Worm (Caenorhabditis elegans): Measurements from ENCODE around the gene glb-32.

glb-32 gene

ce11 chrV:5086919-5087404 lies 2.4 kb downstream of the glb-32 start, which contains the start of gene Y58A7A.5:
Y58A7A.5 (minus strand) TSS chrV:5086969.
- TF ChIP-seq flt-1 (GFP tag; IDR thresholded peaks at IDR 0.05) (no peak), pes-1 (GFP tag; IDR thresholded peaks at IDR 0.05) (no peak), ets-7 (tag; optimal IDR thresholded peaks at IDR 0.05) (no peak), ceh-13 (GFP tag; optimal IDR thresholded peaks at IDR 0.05) (no peak), hmg-4 (GFP tag; optimal IDR thresholded peaks at IDR 0.05) (no peak), scrt-1 (GFP tag; IDR thresholded peaks at IDR 0.05) (no peak), ama-1 (optimal IDR thresholded peaks at IDR 0.05) (no peak), tbx-37 (GFP tag; conservative IDR thresholded peaks at IDR 0.05) (no peak), tra-4 (tag; optimal IDR thresholded peaks at IDR 0.05) (no peak), sea-1 (GFP tag; conservative IDR thresholded peaks at IDR 0.05) (no peak), B0310.2 (tag; optimal IDR thresholded peaks at IDR 0.05) (no peak), aly-1 (tag; optimal IDR thresholded peaks at IDR 0.05) (no peak)

- TF ChIP-seq ceh-36 (tag; optimal IDR thresholded peaks at IDR 0.05) (no peak), hmg-4 (GFP tag; optimal IDR thresholded peaks at IDR 0.05) (no peak), hnd-1 (tag; optimal IDR thresholded peaks at IDR 0.05) (no peak), hmbx-1 (tag; optimal IDR thresholded peaks at IDR 0.05) (no peak), ama-1 (optimal IDR thresholded peaks at IDR 0.05) (no peak), ceh-13 (GFP tag; optimal IDR thresholded peaks at IDR 0.05) (no peak), F13C5.2 (tag; optimal IDR thresholded peaks at IDR 0.05) (no peak), tra-4 (tag; optimal IDR thresholded peaks at IDR 0.05) (no peak), tbx-11 (GFP tag; IDR thresholded peaks at IDR 0.05) (no peak), flt-1 (GFP tag; IDR thresholded peaks at IDR 0.05) (no peak), B0310.2 (tag; optimal IDR thresholded peaks at IDR 0.05) (no peak), tbx-37 (GFP tag; conservative IDR thresholded peaks at IDR 0.05) (no peak), pes-1 (GFP tag; IDR thresholded peaks at IDR 0.05) (no peak), scrt-1 (GFP tag; IDR thresholded peaks at IDR 0.05) (no peak), ets-7 (tag; optimal IDR thresholded peaks at IDR 0.05) (no peak), sea-1 (GFP tag; conservative IDR thresholded peaks at IDR 0.05) (no peak)
These were observed 4.3 kb downstream of the glb-32 start, which contains the start of gene Y58A7A.4 for ce11 chrV:5084957-5085465. Y58A7A.4 (minus strand) TSS chrV:5085007.

ce11 chrV:5080853-5081338 lies 8.5 kb downstream of the glb-32 start, which contains the start of gene Y58A7A.3:
Y58A7A.3 (minus strand) TSS chrV:5080903.
- TF ChIP-seq tbx-37 (GFP tag; conservative IDR thresholded peaks at IDR 0.05) (no peak), ceh-13 (GFP tag; optimal IDR thresholded peaks at IDR 0.05) (no peak), B0310.2 (tag; optimal IDR thresholded peaks at IDR 0.05) (no peak), sea-1 (GFP tag; conservative IDR thresholded peaks at IDR 0.05) (no peak), scrt-1 (GFP tag; IDR thresholded peaks at IDR 0.05) (no peak), flt-1 (GFP tag; IDR thresholded peaks at IDR 0.05) (no peak), aly-1 (tag; optimal IDR thresholded peaks at IDR 0.05) (no peak), F13C5.2 (tag; optimal IDR thresholded peaks at IDR 0.05) (no peak), tbx-11 (GFP tag; IDR thresholded peaks at IDR 0.05) (no peak)

ce11 chrV:5075343-5075742 lies 14.0 kb downstream of the glb-32 start:
- TF ChIP-seq sea-1 (GFP tag; conservative IDR thresholded peaks at IDR 0.05) (peak; percentile 83), tbx-37 (GFP tag; conservative IDR thresholded peaks at IDR 0.05) (peak; percentile 81), tbx-11 (GFP tag; IDR thresholded peaks at IDR 0.05) (peak; percentile 88)

- no peak for TF ChIP-seq aly-1 (tag; optimal IDR thresholded peaks at IDR 0.05)
- TF ChIP-seq ceh-36 (tag; optimal IDR thresholded peaks at IDR 0.05): no peak
- TF ChIP-seq tra-4 (tag; optimal IDR thresholded peaks at IDR 0.05): no peak
These were observed 17.3 kb downstream of the glb-32 start, which contains the start of gene Y58A7A.2 for ce11 chrV:5072082-5072481. Y58A7A.2 (minus strand) TSS chrV:5072182.

ce11 chrV:5069440-5069839 lies 19.9 kb downstream of the glb-32 start, which contains the start of gene Y58A7A.1:
Y58A7A.1 (minus strand) TSS chrV:5069540.
- no peak for TF ChIP-seq F13C5.2 (tag; optimal IDR thresholded peaks at IDR 0.05)
- no peak for TF ChIP-seq tbx-37 (GFP tag; conservative IDR thresholded peaks at IDR 0.05)
- TF ChIP-seq tra-4 (tag; optimal IDR thresholded peaks at IDR 0.05): no peak
- TF ChIP-seq ceh-13 (GFP tag; optimal IDR thresholded peaks at IDR 0.05): no peak
- no peak for TF ChIP-seq hmbx-1 (tag; optimal IDR thresholded peaks at IDR 0.05)
- TF ChIP-seq ceh-36 (tag; optimal IDR thresholded peaks at IDR 0.05): no peak
- TF ChIP-seq flt-1 (GFP tag; IDR thresholded peaks at IDR 0.05): no peak

ce11 chrV:5067390-5067789 lies 22.0 kb downstream of the glb-32 start:
- no peak for TF ChIP-seq hmbx-1 (tag; optimal IDR thresholded peaks at IDR 0.05)
- TF ChIP-seq tbx-37 (GFP tag; conservative IDR thresholded peaks at IDR 0.05): no peak

ce11 chrV:5064761-5065421 lies 24.5 kb downstream of the glb-32 start, which contains the start of gene mlk-1:
mlk-1 (minus strand) TSS chrV:5064811.
- TF ChIP-seq hmg-4 (GFP tag; optimal IDR thresholded peaks at IDR 0.05) (no peak), tbx-37 (GFP tag; conservative IDR thresholded peaks at IDR 0.05) (no peak), scrt-1 (GFP tag; IDR thresholded peaks at IDR 0.05) (no peak), aly-1 (tag; optimal IDR thresholded peaks at IDR 0.05) (no peak), ets-7 (tag; optimal IDR thresholded peaks at IDR 0.05) (no peak), pes-1 (GFP tag; IDR thresholded peaks at IDR 0.05) (no peak), ceh-13 (GFP tag; optimal IDR thresholded peaks at IDR 0.05) (no peak), F13C5.2 (tag; optimal IDR thresholded peaks at IDR 0.05) (peak; percentile 12)
